Worm (Caenorhabditis elegans) whole organism, young adult: ENCODE measurements around the gene rbm-39.

Source experiments
- D2030.7 ChIP-seq: fragments of 200-800 bp; sonication (Bioruptor generic); IDR thresholded peaks from 2 replicates; pipeline ENCODE4 v1.3.6; 2022; ENCODE audit warnings: missing genetic modification reagents, missing genetic modification characterization, missing compliant biosample characterization
- F49E8.2 ChIP-seq: sonication (generic microtip); optimal IDR thresholded peaks from 3 replicates; lab custom pipeline; 2017; ENCODE audit warnings: missing genetic modification characterization, mild to moderate bottlenecking, missing compliant biosample characterization, antibody characterized with exemption, moderate library complexity; ENCODE audit not compliant: insufficient read depth
- F55B11.4 ChIP-seq: sonication (generic microtip); optimal IDR thresholded peaks from 2 replicates; lab custom pipeline; 2016; ENCODE audit warnings: missing compliant biosample characterization, missing genetic modification characterization, borderline replicate concordance; ENCODE audit not compliant: insufficient read depth
- F57C9.4 ChIP-seq: sonication (generic microtip); optimal IDR thresholded peaks from 2 replicates; lab custom pipeline; 2017; ENCODE audit warnings: mild to moderate bottlenecking, missing genetic modification characterization, missing compliant biosample characterization
- T26A5.8 ChIP-seq: sonication (generic microtip); optimal IDR thresholded peaks from 2 replicates; lab custom pipeline; 2016; ENCODE audit warnings: missing genetic modification characterization, missing compliant biosample characterization
- Y53F4B.3 ChIP-seq: fragments of 200-800 bp; sonication (Bioruptor generic); IDR thresholded peaks from 2 replicates; pipeline ENCODE4 v1.3.6; 2022; ENCODE audit warnings: missing genetic modification reagents, missing genetic modification characterization, missing compliant biosample characterization
- Y53G8AR.9 ChIP-seq: fragments of 200-800 bp; sonication (Bioruptor generic); conservative IDR thresholded peaks from 2 replicates; pipeline ENCODE4 v1.3.6; 2022; ENCODE audit warnings: missing genetic modification reagents, missing genetic modification characterization, missing compliant biosample characterization
- Y79H2A.3 ChIP-seq: fragments of 200-800 bp; sonication (Bioruptor generic); conservative IDR thresholded peaks from 2 replicates; pipeline ENCODE4 v1.3.6; 2022; ENCODE audit warnings: missing genetic modification reagents, missing genetic modification characterization, missing compliant biosample characterization
- Y95B8A.8 ChIP-seq: fragments of 200-800 bp; sonication (Bioruptor generic); IDR thresholded peaks from 2 replicates; pipeline ENCODE4 v1.3.6; 2022; ENCODE audit warnings: missing genetic modification reagents, missing genetic modification characterization, missing compliant biosample characterization
- akir-1 ChIP-seq: fragments of 200-800 bp; sonication (Bioruptor generic); optimal IDR thresholded peaks from 2 replicates; lab custom pipeline; 2018; ENCODE audit warnings: mild to moderate bottlenecking, missing genetic modification characterization, moderate library complexity, missing compliant biosample characterization
- attf-3 ChIP-seq: fragments of 200-800 bp; sonication (Bioruptor generic); conservative IDR thresholded peaks from 2 replicates; pipeline ENCODE4 v1.3.6; 2022; ENCODE audit warnings: missing genetic modification reagents, missing genetic modification characterization, missing compliant biosample characterization
- attf-5 ChIP-seq: fragments of 200-800 bp; sonication (Bioruptor generic); optimal IDR thresholded peaks from 2 replicates; lab custom pipeline; 2018; ENCODE audit warnings: mild to moderate bottlenecking, missing genetic modification characterization, missing compliant biosample characterization
- ceh-40 ChIP-seq: fragments of 200-800 bp; sonication (Bioruptor generic); IDR thresholded peaks from 2 replicates; pipeline ENCODE4 v1.3.6; 2022; ENCODE audit warnings: missing genetic modification characterization, missing compliant biosample characterization
- ceh-58 ChIP-seq: fragments of 200-800 bp; sonication (Bioruptor generic); IDR thresholded peaks from 2 replicates; pipeline ENCODE4 v1.3.6; 2022; ENCODE audit warnings: missing genetic modification characterization, missing compliant biosample characterization
- chd-7 ChIP-seq: sonication (generic microtip); optimal IDR thresholded peaks from 2 replicates; lab custom pipeline; 2016; ENCODE audit warnings: mild to moderate bottlenecking, missing genetic modification characterization, moderate library complexity, missing compliant biosample characterization
- dox-1 ChIP-seq: fragments of 200-800 bp; sonication (Bioruptor generic); IDR thresholded peaks from 2 replicates; pipeline ENCODE4 v1.3.6; 2022; ENCODE audit warnings: missing genetic modification reagents, missing genetic modification characterization, missing compliant biosample characterization
- dpl-1 ChIP-seq: fragments of 150-350 bp; optimal IDR thresholded peaks from 2 replicates; lab custom pipeline; 2014; ENCODE audit warnings: missing biosample characterization, missing genetic modification reagents, missing genetic modification characterization
- egl-44 ChIP-seq: fragments of 200-800 bp; sonication (Bioruptor generic); IDR thresholded peaks from 2 replicates; pipeline ENCODE4 v1.3.6; 2022; ENCODE audit warnings: missing genetic modification reagents, missing genetic modification characterization, missing compliant biosample characterization
- ekl-4 ChIP-seq: fragments of 200-800 bp; sonication (Bioruptor generic); IDR thresholded peaks from 2 replicates; pipeline ENCODE4 v1.3.6; 2022; ENCODE audit warnings: missing genetic modification reagents, missing genetic modification characterization, missing compliant biosample characterization
- hlh-12 ChIP-seq: sonication (generic microtip); optimal IDR thresholded peaks from 2 replicates; lab custom pipeline; 2016; ENCODE audit warnings: missing genetic modification characterization, missing compliant biosample characterization
- hlh-26 ChIP-seq: fragments of 200-800 bp; sonication (Bioruptor generic); conservative IDR thresholded peaks from 2 replicates; pipeline ENCODE4 v1.3.6; 2022; ENCODE audit warnings: missing genetic modification reagents, missing genetic modification characterization, missing compliant biosample characterization
- hmg-20 ChIP-seq: fragments of 200-800 bp; sonication (Bioruptor generic); IDR thresholded peaks from 2 replicates; pipeline ENCODE4 v1.3.6; 2022; ENCODE audit warnings: missing genetic modification reagents, missing genetic modification characterization, missing compliant biosample characterization
- lin-26 ChIP-seq: fragments of 200-800 bp; sonication (Bioruptor generic); IDR thresholded peaks from 2 replicates; pipeline ENCODE4 v1.3.6; 2022; ENCODE audit warnings: missing genetic modification reagents, missing genetic modification characterization, missing compliant biosample characterization
- lin-40 ChIP-seq: sonication (generic microtip); optimal IDR thresholded peaks from 2 replicates; lab custom pipeline; 2016; ENCODE audit warnings: missing genetic modification characterization, mild to moderate bottlenecking, missing compliant biosample characterization, missing genotype, missing genetic modification reagents
- lin-54 ChIP-seq: fragments of 200-800 bp; sonication (Bioruptor generic); optimal IDR thresholded peaks from 2 replicates; lab custom pipeline; 2018; ENCODE audit warnings: mild to moderate bottlenecking, missing genetic modification characterization, missing compliant biosample characterization
- lir-1 ChIP-seq: fragments of 200-800 bp; sonication (Bioruptor generic); conservative IDR thresholded peaks from 2 replicates; pipeline ENCODE4 v1.3.6; 2022; ENCODE audit warnings: missing genetic modification reagents, missing genetic modification characterization, missing compliant biosample characterization
- madf-8 ChIP-seq: fragments of 200-800 bp; sonication (Bioruptor generic); conservative IDR thresholded peaks from 2 replicates; pipeline ENCODE4 v1.3.6; 2022; ENCODE audit warnings: missing genetic modification reagents, missing genetic modification characterization, missing compliant biosample characterization
- nfya-2 ChIP-seq: fragments of 200-800 bp; sonication (Bioruptor generic); IDR thresholded peaks from 2 replicates; pipeline ENCODE4 v1.3.6; 2022; ENCODE audit warnings: missing genetic modification reagents, missing genetic modification characterization, missing compliant biosample characterization
- nfyb-1 ChIP-seq: fragments of 200-800 bp; sonication (Bioruptor generic); IDR thresholded peaks from 2 replicates; pipeline ENCODE4 v1.3.6; 2022; ENCODE audit warnings: missing genetic modification reagents, missing genetic modification characterization, missing compliant biosample characterization
- nhr-90 ChIP-seq: sonication (generic microtip); optimal IDR thresholded peaks from 2 replicates; lab custom pipeline; 2016; ENCODE audit warnings: missing genotype, mild to moderate bottlenecking, missing genetic modification characterization, missing compliant biosample characterization
- rcor-1 ChIP-seq: fragments of 200-800 bp; sonication (Bioruptor generic); IDR thresholded peaks from 2 replicates; pipeline ENCODE4 v1.3.6; 2022; ENCODE audit warnings: missing genetic modification reagents, missing genetic modification characterization, missing compliant biosample characterization
- rpc-1 ChIP-seq, 2 experiments: fragments of 150-350 bp in 1 of 2; sonication (generic microtip) in 1 of 2; optimal IDR thresholded peaks; 2 replicates each; lab custom pipeline; 2014 to 2018; ENCODE audit warnings: missing biosample characterization in 1 of 2, missing genetic modification characterization in 1 of 2, missing genetic modification reagents in 1 of 2, missing genotype in 1 of 2
- snpc-1.1 ChIP-seq: sonication (generic microtip); optimal IDR thresholded peaks from 2 replicates; lab custom pipeline; 2017; ENCODE audit warnings: missing genetic modification characterization, mild to moderate bottlenecking, missing compliant biosample characterization, antibody characterized with exemption, moderate library complexity, missing genotype, missing genetic modification reagents; ENCODE audit not compliant: insufficient read depth
- sptf-2 ChIP-seq: fragments of 200-800 bp; sonication (Bioruptor generic); optimal IDR thresholded peaks from 2 replicates; lab custom pipeline; 2018; ENCODE audit warnings: mild to moderate bottlenecking, missing genetic modification characterization, missing compliant biosample characterization
- unc-130 ChIP-seq: sonication (generic microtip); optimal IDR thresholded peaks from 2 replicates; lab custom pipeline; 2016; ENCODE audit warnings: missing genetic modification reagents, missing genetic modification characterization, missing compliant biosample characterization
- zim-3 ChIP-seq: sonication (generic microtip); optimal IDR thresholded peaks from 2 replicates; lab custom pipeline; 2017; ENCODE audit warnings: mild to moderate bottlenecking, missing genetic modification characterization, moderate library complexity, missing compliant biosample characterization
- ztf-18 ChIP-seq: sonication (generic microtip); optimal IDR thresholded peaks from 2 replicates; lab custom pipeline; 2016; ENCODE audit warnings: missing genotype, mild to moderate bottlenecking, missing genetic modification characterization, missing compliant biosample characterization
- ztf-22 ChIP-seq: fragments of 200-800 bp; sonication (Bioruptor generic); optimal IDR thresholded peaks from 2 replicates; lab custom pipeline; 2018; ENCODE audit warnings: mild to moderate bottlenecking, missing genetic modification characterization, moderate library complexity, missing compliant biosample characterization
- ztf-26 ChIP-seq: sonication (generic microtip); optimal IDR thresholded peaks from 2 replicates; lab custom pipeline; 2017; ENCODE audit warnings: missing genetic modification characterization, missing compliant biosample characterization
- ztf-28 ChIP-seq: fragments of 200-800 bp; sonication (Bioruptor generic); IDR thresholded peaks from 2 replicates; pipeline ENCODE4 v1.3.6; 2022; ENCODE audit warnings: missing genetic modification reagents, missing genetic modification characterization, missing compliant biosample characterization
- ztf-3 ChIP-seq: fragments of 200-800 bp; sonication (Bioruptor generic); optimal IDR thresholded peaks from 2 replicates; lab custom pipeline; 2018; ENCODE audit warnings: mild to moderate bottlenecking, missing genetic modification characterization, missing compliant biosample characterization

rbm-39 gene

ce11 chrIV:991181-991642 is 21.2 kb upstream of the rbm-39 start (continued):
- TF ChIP-seq hmg-20 (GFP tag; lab: Robert Waterston, UW), result peak; percentile 63; the same call in 1 of the 2 replicates
- peak; percentile 4 for TF ChIP-seq attf-5 (GFP tag; lab: Kevin White, UChicago)
- TF ChIP-seq T26A5.8 (tag; lab: Kevin White, UChicago), result peak; percentile 66
- TF ChIP-seq lir-1, result peak; percentile 68
- peak; percentile 6 for TF ChIP-seq hlh-12
- peak; percentile 92 for TF ChIP-seq ztf-28 (GFP tag; lab: Robert Waterston, UW)
- peak; percentile 41; the same call in 1 of the 2 replicates for TF ChIP-seq Y53G8AR.9 (GFP tag; lab: Robert Waterston, UW)
- peak; percentile 39 for TF ChIP-seq ztf-18 (tag; lab: Kevin White, UChicago)
- peak; percentile 75 for TF ChIP-seq attf-3 (GFP tag; lab: Robert Waterston, UW)
- TF ChIP-seq Y79H2A.3, result peak; percentile 88; the same call in 1 of the 2 replicates
- TF ChIP-seq dpl-1 (GFP tag; lab: Kevin White, UChicago), result peak; percentile 35
- peak; percentile 97 for TF ChIP-seq dox-1 (GFP tag; lab: Robert Waterston, UW)
- peak; percentile 89 for TF ChIP-seq sptf-2 (GFP tag; lab: Kevin White, UChicago)
- peak; percentile 82 for TF ChIP-seq Y53F4B.3 (GFP tag; lab: Robert Waterston, UW)
- peak; percentile 64; the same call in 1 of the 2 replicates for TF ChIP-seq egl-44 (GFP tag; lab: Robert Waterston, UW)
- no peak for TF ChIP-seq ztf-22
- TF ChIP-seq F55B11.4 (tag; lab: Kevin White, UChicago), result no peak
- TF ChIP-seq nfyb-1 (GFP tag; lab: Robert Waterston, UW), result no peak; the same call in none of the 2 replicates
- peak; percentile 100 for TF ChIP-seq D2030.7 (GFP tag; lab: Robert Waterston, UW)
- TF ChIP-seq chd-7 (tag; lab: Kevin White, UChicago), result peak; percentile 39
- TF ChIP-seq F49E8.2, result peak; percentile 98
- TF ChIP-seq nfya-2, result peak; percentile 19; the same call in 1 of the 2 replicates
- TF ChIP-seq ztf-3 (GFP tag; lab: Kevin White, UChicago), result no peak
- no peak for TF ChIP-seq akir-1 (GFP tag; lab: Kevin White, UChicago)
- TF ChIP-seq lin-26 (GFP tag; lab: Robert Waterston, UW), result peak; percentile 93
- TF ChIP-seq rcor-1, result peak; percentile 84
- TF ChIP-seq Y95B8A.8 (GFP tag; lab: Robert Waterston, UW), result peak; percentile 87
- no peak for TF ChIP-seq ztf-26 (tag; lab: Kevin White, UChicago)
- TF ChIP-seq madf-8, result peak; percentile 43
- TF ChIP-seq lin-54 (GFP tag; lab: Kevin White, UChicago), result peak; percentile 89
- no peak for TF ChIP-seq ceh-40 (GFP tag; lab: Robert Waterston, UW)
- peak; percentile 90 for TF ChIP-seq zim-3 (tag; lab: Kevin White, UChicago)
- TF ChIP-seq ekl-4, result peak; percentile 96
- 0 out of 2 replicates have a peak, but pooled peaks have one; percentile 52 for TF ChIP-seq ceh-58
- no peak for TF ChIP-seq rpc-1 (optimal IDR thresholded peaks at IDR 0.05; lab: Kevin White, UChicago)
- peak; percentile 5 for TF ChIP-seq rpc-1 (tag; optimal IDR thresholded peaks at IDR 0.05; lab: Kevin White, UChicago)
- no peak for TF ChIP-seq F57C9.4 (tag; lab: Kevin White, UChicago)
- TF ChIP-seq hlh-26 (GFP tag; lab: Robert Waterston, UW), result no peak
- peak; percentile 98 for TF ChIP-seq snpc-1.1 (tag; lab: Kevin White, UChicago)
- no peak for TF ChIP-seq lin-40 (tag; lab: Kevin White, UChicago)
- peak; percentile 76 for TF ChIP-seq unc-130 (GFP tag; lab: Kevin White, UChicago)
- TF ChIP-seq nhr-90 (tag; lab: Kevin White, UChicago), result peak; percentile 56
